Fruit fly (Drosophila melanogaster) Kc167 (cell line): ENCODE measurements around the gene Npc2c.

Source experiments
- Myc ChIP-seq: fragments of >200 bp; optimal IDR thresholded peaks from 2 replicates; lab custom pipeline; 2017; ENCODE audit warnings: missing external identifiers
- psq ChIP-seq: fragments of >200 bp; optimal IDR thresholded peaks from 2 replicates; lab custom pipeline; 2017; ENCODE audit warnings: missing external identifiers
- ttk ChIP-seq: sonication (Bioruptor generic); optimal IDR thresholded peaks from 2 replicates; lab custom pipeline; 2017; ENCODE audit warnings: missing external identifiers

The Npc2c gene

DNA sequence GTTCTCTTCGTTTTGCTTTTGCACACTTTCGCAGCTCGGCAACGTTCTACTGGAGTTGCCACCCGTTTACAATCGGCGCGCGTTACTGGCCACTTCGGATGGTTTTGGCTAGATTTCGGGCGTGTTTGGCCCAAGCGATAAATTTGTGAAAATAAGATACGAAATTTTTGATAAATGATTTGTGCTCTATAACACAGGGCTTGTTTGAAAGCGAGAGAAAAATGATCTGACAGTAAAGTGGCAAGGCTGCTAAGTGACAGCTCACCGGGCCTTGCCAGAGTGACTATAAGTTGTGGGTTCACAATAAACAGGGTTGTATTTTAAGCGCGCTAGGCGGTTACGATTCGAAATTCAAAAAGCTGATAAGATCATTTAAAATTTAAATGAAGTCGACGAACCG lies 49.9 kb downstream of the Npc2c start, which contains the start of gene Fmr1:
Fmr1 (minus strand) TSS at position 184 of the 400 bp plus-strand sequence.
- TF ChIP-seq psq (lab: Kevin White, UChicago) (peak; percentile 68), Myc (no peak), ttk (no peak)
